Worm (Caenorhabditis elegans) whole organism, L4 larva: ENCODE results near the gene F40F8.11.

Experiments used
- D1046.2 ChIP-seq: fragments of 200-800 bp; sonication (Bioruptor generic); IDR thresholded peaks from 2 replicates; pipeline ENCODE4 v1.3.6; 2022; ENCODE audit warnings: missing genetic modification characterization, missing compliant biosample characterization
- F10B5.3 ChIP-seq: sonication (generic microtip); optimal IDR thresholded peaks from 2 replicates; lab custom pipeline; 2016; ENCODE audit warnings: mild to moderate bottlenecking, missing genetic modification characterization, missing compliant biosample characterization
- F26F4.8 ChIP-seq: fragments of 200-800 bp; sonication (Bioruptor generic); conservative IDR thresholded peaks from 2 replicates; pipeline ENCODE4 v1.3.6; 2022; ENCODE audit warnings: missing genetic modification characterization, missing compliant biosample characterization
- F44E2.7 ChIP-seq: fragments of 200-800 bp; sonication (Bioruptor generic); IDR thresholded peaks from 2 replicates; pipeline ENCODE4 v2.1.2; 2022; ENCODE audit warnings: missing genetic modification characterization, missing compliant biosample characterization
- F49E8.2 ChIP-seq: sonication (generic microtip); optimal IDR thresholded peaks from 2 replicates; lab custom pipeline; 2016; ENCODE audit warnings: missing compliant biosample characterization, mild to moderate bottlenecking, missing genetic modification characterization, borderline replicate concordance
- T20F7.1 ChIP-seq: fragments of 200-800 bp; sonication (Bioruptor generic); optimal IDR thresholded peaks from 2 replicates; lab custom pipeline; 2018; ENCODE audit warnings: mild to moderate bottlenecking, missing genetic modification characterization, missing compliant biosample characterization
- Y5F2A.4 ChIP-seq: fragments of 200-800 bp; sonication (Bioruptor generic); optimal IDR thresholded peaks from 2 replicates; lab custom pipeline; 2018; ENCODE audit warnings: mild to moderate bottlenecking, missing genetic modification characterization, missing compliant biosample characterization
- aha-1 ChIP-seq: fragments of 150-350 bp; peaks from one replicate; lab custom pipeline; 2014; ENCODE audit warnings: missing biosample characterization, missing genetic modification characterization
- aly-2 ChIP-seq: sonication (generic microtip); optimal IDR thresholded peaks from 2 replicates; lab custom pipeline; 2018; ENCODE audit warnings: missing biosample characterization, missing genetic modification characterization
- ama-1 ChIP-seq: fragments of 150-350 bp; optimal IDR thresholded peaks from 2 replicates; lab custom pipeline; 2014; ENCODE audit warnings: inconsistent platforms, mixed read lengths
- ceh-20 ChIP-seq: fragments of 200-800 bp; sonication (Bioruptor generic); IDR thresholded peaks from 2 replicates; pipeline ENCODE4 v1.3.6; 2022; ENCODE audit warnings: missing genetic modification reagents, missing genetic modification characterization, missing compliant biosample characterization
- ceh-28 ChIP-seq: fragments of 150-350 bp; optimal IDR thresholded peaks from 2 replicates; lab custom pipeline; 2014; ENCODE audit warnings: missing biosample characterization, missing genetic modification reagents, missing genetic modification characterization
- ceh-62 ChIP-seq: sonication (generic microtip); optimal IDR thresholded peaks from 2 replicates; lab custom pipeline; 2017; ENCODE audit warnings: missing biosample characterization, missing genetic modification characterization
- ceh-82 ChIP-seq: sonication (generic microtip); optimal IDR thresholded peaks from 2 replicates; lab custom pipeline; 2017; ENCODE audit warnings: missing biosample characterization, missing genetic modification characterization
- ces-1 ChIP-seq: fragments of 150-350 bp; sonication (generic microtip); optimal IDR thresholded peaks from 4 replicates; lab custom pipeline; 2014; ENCODE audit warnings: missing biosample characterization, missing genetic modification reagents, missing genetic modification characterization
- ctbp-1 ChIP-seq: fragments of 200-800 bp; sonication (Bioruptor generic); IDR thresholded peaks from 2 replicates; pipeline ENCODE4 v1.3.6; 2022; ENCODE audit warnings: missing genetic modification reagents, missing genetic modification characterization, missing compliant biosample characterization
- daf-12 ChIP-seq: fragments of 150-350 bp; optimal IDR thresholded peaks from 2 replicates; lab custom pipeline; 2014; ENCODE audit warnings: missing biosample characterization, missing genetic modification reagents, missing genetic modification characterization
- daf-16 ChIP-seq, 3 experiments: sonication (generic microtip); optimal IDR thresholded peaks; 2 replicates each; lab custom pipeline; 2016 to 2017; ENCODE audit warnings: missing genetic modification characterization in 3 of 3, missing genetic modification reagents in 3 of 3, mild to moderate bottlenecking in 2 of 3, missing compliant biosample characterization in 2 of 3, missing biosample characterization in 1 of 3, moderate library complexity in 1 of 3
- dmd-6 ChIP-seq: fragments of 200-800 bp; sonication (Bioruptor generic); IDR thresholded peaks from 2 replicates; pipeline ENCODE4 v1.3.6; 2022; ENCODE audit warnings: missing genetic modification reagents, missing genetic modification characterization, missing compliant biosample characterization
- dmd-8 ChIP-seq: fragments of 200-800 bp; sonication (Bioruptor generic); IDR thresholded peaks from 2 replicates; pipeline ENCODE4 v1.3.6; 2022; ENCODE audit warnings: missing genetic modification characterization, missing compliant biosample characterization
- dmd-9 ChIP-seq: fragments of 200-800 bp; sonication (Bioruptor generic); IDR thresholded peaks from 2 replicates; pipeline ENCODE4 v1.3.6; 2022; ENCODE audit warnings: missing genetic modification reagents, missing genetic modification characterization, missing compliant biosample characterization
- dve-1 ChIP-seq: sonication (generic microtip); optimal IDR thresholded peaks from 2 replicates; lab custom pipeline; 2017; ENCODE audit warnings: antibody characterized with exemption, mild to moderate bottlenecking, missing genetic modification characterization, missing compliant biosample characterization; ENCODE audit not compliant: insufficient read depth
- fkh-10 ChIP-seq: fragments of 150-350 bp; optimal IDR thresholded peaks from 2 replicates; lab custom pipeline; 2014; ENCODE audit warnings: missing biosample characterization, missing genetic modification reagents, missing genetic modification characterization
- hif-1 ChIP-seq, 2 experiments: sonication (generic microtip); optimal IDR thresholded peaks; 2 replicates each; lab custom pipeline; 2016 to 2017; ENCODE audit warnings: missing compliant biosample characterization in 2 of 2, missing genetic modification characterization in 2 of 2, missing genetic modification reagents in 2 of 2, missing genotype in 2 of 2, mild to moderate bottlenecking in 1 of 2
- jun-1 ChIP-seq: fragments of 150-350 bp; optimal IDR thresholded peaks from 2 replicates; lab custom pipeline; 2014; ENCODE audit warnings: missing biosample characterization, missing genetic modification reagents, missing genetic modification characterization
- lin-29 ChIP-seq: fragments of 200-800 bp; sonication (Bioruptor generic); IDR thresholded peaks from 2 replicates; pipeline ENCODE4 v1.3.6; 2022; ENCODE audit warnings: missing genetic modification reagents, missing genetic modification characterization, missing compliant biosample characterization
- lin-38 ChIP-seq: fragments of 200-800 bp; sonication (Bioruptor generic); IDR thresholded peaks from 2 replicates; pipeline ENCODE4 v1.3.6; 2022; ENCODE audit warnings: missing genetic modification reagents, missing genetic modification characterization, missing compliant biosample characterization
- lir-3 ChIP-seq: sonication (generic microtip); optimal IDR thresholded peaks from 2 replicates; lab custom pipeline; 2016; ENCODE audit warnings: mild to moderate bottlenecking, missing genetic modification characterization, missing compliant biosample characterization
- madf-9 ChIP-seq: fragments of 200-800 bp; sonication (Bioruptor generic); conservative IDR thresholded peaks from 2 replicates; pipeline ENCODE4 v1.3.6; 2022; ENCODE audit warnings: missing genetic modification reagents, missing genetic modification characterization, missing compliant biosample characterization
- mdl-1 ChIP-seq, 2 experiments: fragments of 150-350 bp in 1 of 2; sonication (generic microtip) in 1 of 2; optimal IDR thresholded peaks; 2 replicates each; lab custom pipeline; 2014 to 2017; ENCODE audit warnings: missing biosample characterization in 2 of 2, missing genetic modification characterization in 2 of 2
- mep-1 ChIP-seq: fragments of 150-350 bp; sonication (generic microtip); optimal IDR thresholded peaks from 3 replicates; lab custom pipeline; 2014; ENCODE audit warnings: missing biosample characterization, missing genetic modification characterization
- mes-2 ChIP-seq: sonication (generic microtip); optimal IDR thresholded peaks from 2 replicates; lab custom pipeline; 2016; ENCODE audit warnings: missing genotype, mild to moderate bottlenecking, missing genetic modification characterization, missing compliant biosample characterization; ENCODE audit not compliant: poor library complexity, severe bottlenecking
- mxl-2 ChIP-seq: fragments of 200-800 bp; sonication (Bioruptor generic); conservative IDR thresholded peaks from 2 replicates; pipeline ENCODE4 v1.3.6; 2022; ENCODE audit warnings: missing genetic modification reagents, missing genetic modification characterization, missing compliant biosample characterization
- nhr-10 ChIP-seq: fragments of 150-350 bp; optimal IDR thresholded peaks from 2 replicates; lab custom pipeline; 2014; ENCODE audit warnings: missing biosample characterization, missing genetic modification characterization
- nhr-237 ChIP-seq: sonication (generic microtip); optimal IDR thresholded peaks from 2 replicates; lab custom pipeline; 2017; ENCODE audit warnings: missing biosample characterization, missing genetic modification characterization
- nhr-25 ChIP-seq: sonication (generic microtip); optimal IDR thresholded peaks from 2 replicates; lab custom pipeline; 2017; ENCODE audit warnings: missing genetic modification characterization, mild to moderate bottlenecking, missing compliant biosample characterization, antibody characterized with exemption, moderate library complexity, borderline replicate concordance; ENCODE audit not compliant: insufficient read depth
- nhr-48 ChIP-seq: sonication (generic microtip); optimal IDR thresholded peaks from 2 replicates; lab custom pipeline; 2016; ENCODE audit warnings: mild to moderate bottlenecking, missing genetic modification characterization, missing compliant biosample characterization
- nhr-6 ChIP-seq: fragments of 150-350 bp; optimal IDR thresholded peaks from 2 replicates; lab custom pipeline; 2014; ENCODE audit warnings: missing biosample characterization, missing genetic modification characterization
- nhr-76 ChIP-seq: fragments of 150-350 bp; optimal IDR thresholded peaks from 2 replicates; lab custom pipeline; 2014; ENCODE audit warnings: missing biosample characterization, missing genetic modification characterization
- pha-4 ChIP-seq, 2 experiments: fragments of 150-350 bp in 1 of 2; fragments of 200-800 bp in 1 of 2; sonication (Bioruptor generic) in 1 of 2; IDR thresholded peaks in 1 of 2; optimal IDR thresholded peaks in 1 of 2; 2 replicates each; pipeline versions ENCODE4 v1.3.6 to Lab custom; 2014 to 2022; ENCODE audit warnings: missing genetic modification characterization in 2 of 2, missing genetic modification reagents in 2 of 2, missing biosample characterization in 1 of 2, missing compliant biosample characterization in 1 of 2
- saeg-2 ChIP-seq: fragments of 200-800 bp; sonication (Bioruptor generic); IDR thresholded peaks from 2 replicates; pipeline ENCODE4 v1.3.6; 2022; ENCODE audit warnings: missing genetic modification reagents, missing genetic modification characterization, missing compliant biosample characterization
- set-16 ChIP-seq: fragments of 200-800 bp; sonication (Bioruptor generic); IDR thresholded peaks from 2 replicates; pipeline ENCODE4 v1.3.6; 2022; ENCODE audit warnings: missing genetic modification reagents, missing genetic modification characterization, missing compliant biosample characterization
- skn-1 ChIP-seq: fragments of 150-350 bp; optimal IDR thresholded peaks from 2 replicates; lab custom pipeline; 2014; ENCODE audit warnings: missing biosample characterization, missing genetic modification characterization
- snpc-1.2 ChIP-seq: fragments of 200-800 bp; sonication (Bioruptor generic); IDR thresholded peaks from 2 replicates; pipeline ENCODE4 v1.3.6; 2022; ENCODE audit warnings: missing genetic modification reagents, missing genetic modification characterization, missing compliant biosample characterization
- snpc-4 ChIP-seq: fragments of 150-350 bp; optimal IDR thresholded peaks from 2 replicates; lab custom pipeline; 2014; ENCODE audit warnings: missing biosample characterization, missing genetic modification characterization
- tra-1 ChIP-seq: fragments of 200-800 bp; sonication (Bioruptor generic); IDR thresholded peaks from 2 replicates; pipeline ENCODE4 v1.3.6; 2022; ENCODE audit warnings: missing genetic modification reagents, missing genetic modification characterization, missing compliant biosample characterization
- unc-130 ChIP-seq: sonication (generic microtip); optimal IDR thresholded peaks from 2 replicates; lab custom pipeline; 2016; ENCODE audit warnings: missing genetic modification reagents, missing genetic modification characterization, missing compliant biosample characterization
- unc-39 ChIP-seq: sonication (generic microtip); optimal IDR thresholded peaks from 2 replicates; lab custom pipeline; 2017; ENCODE audit warnings: missing biosample characterization, missing genetic modification characterization
- vab-7 ChIP-seq: fragments of 200-800 bp; sonication (Bioruptor generic); IDR thresholded peaks from 2 replicates; pipeline ENCODE4 v1.3.6; 2022; ENCODE audit warnings: missing genetic modification reagents, missing genetic modification characterization, missing compliant biosample characterization
- zip-11 ChIP-seq: fragments of 200-800 bp; sonication (Bioruptor generic); IDR thresholded peaks from 2 replicates; pipeline ENCODE4 v1.3.6; 2022; ENCODE audit warnings: missing genetic modification characterization, missing compliant biosample characterization
- ztf-11 ChIP-seq: fragments of 150-350 bp; optimal IDR thresholded peaks from 2 replicates; lab custom pipeline; 2014; ENCODE audit warnings: missing biosample characterization, missing genetic modification characterization
- ztf-7 ChIP-seq: fragments of 150-350 bp; optimal IDR thresholded peaks from 2 replicates; lab custom pipeline; 2014; ENCODE audit warnings: missing biosample characterization, missing genetic modification characterization

Gene F40F8.11

DNA sequence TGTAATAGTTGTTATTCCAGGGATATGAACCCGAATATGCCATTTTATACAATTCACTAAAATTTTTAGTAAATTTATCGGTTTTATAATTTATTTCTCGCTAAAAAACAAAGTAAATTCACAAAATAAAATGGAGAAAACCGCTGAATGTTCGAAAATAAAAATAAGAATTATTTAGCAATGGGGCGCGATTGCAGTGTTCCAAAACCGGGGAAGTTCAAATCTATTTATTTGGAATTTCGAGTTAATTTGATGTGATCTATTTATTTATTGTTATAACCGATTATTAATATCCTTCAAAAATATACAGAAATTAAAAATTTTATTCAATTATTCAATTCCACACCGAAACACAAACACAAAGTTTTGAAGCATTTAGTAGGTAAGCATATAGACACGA is at the start of gene F40F8.11:
TSS of gene F40F8.11 (minus strand) at position 49 of the 400 bp plus-strand sequence.
- TF ChIP-seq madf-9 (GFP tag; lab: Robert Waterston, UW): no peak
- TF ChIP-seq nhr-10 (tag; lab: Kevin White, UChicago): no peak
- TF ChIP-seq snpc-4: no peak
- TF ChIP-seq F10B5.3 (tag; lab: Kevin White, UChicago): no peak
- TF ChIP-seq mdl-1 (tag; optimal IDR thresholded peaks at IDR 0.05; lab: Kevin White, UChicago): no peak
- TF ChIP-seq daf-16 (GFP tag; optimal IDR thresholded peaks at IDR 0.05; lab: Kevin White, UChicago): peak in 1 of 2 experiments; percentile 44
- TF ChIP-seq daf-16 (tag; optimal IDR thresholded peaks at IDR 0.05; lab: Kevin White, UChicago): peak; percentile 32
- no peak for TF ChIP-seq dmd-6
- no peak for TF ChIP-seq unc-39 (tag; lab: Kevin White, UChicago)
- TF ChIP-seq daf-12: no peak
- no peak for TF ChIP-seq nhr-237 (tag; lab: Kevin White, UChicago)
- TF ChIP-seq ama-1 (lab: Kevin White, UChicago): no peak
- TF ChIP-seq nhr-76 (tag; lab: Kevin White, UChicago): no peak
- no peak for TF ChIP-seq saeg-2
- TF ChIP-seq nhr-6 (tag; lab: Kevin White, UChicago): no peak
- no peak for TF ChIP-seq unc-130
- TF ChIP-seq ces-1 (GFP tag; lab: Kevin White, UChicago): no peak
- TF ChIP-seq ceh-20 (GFP tag; lab: Robert Waterston, UW): no peak
- TF ChIP-seq ceh-82: no peak
- peak; percentile 8 for TF ChIP-seq aha-1 (tag; lab: Kevin White, UChicago)
- TF ChIP-seq dmd-8 (GFP tag; lab: Robert Waterston, UW): no peak
- no peak for TF ChIP-seq jun-1 (tag; lab: Kevin White, UChicago)
- TF ChIP-seq lin-38: peak; percentile 93
- TF ChIP-seq D1046.2 (GFP tag; lab: Robert Waterston, UW): no peak
- TF ChIP-seq zip-11 (GFP tag; lab: Robert Waterston, UW): no peak
- TF ChIP-seq F49E8.2 (tag; lab: Kevin White, UChicago): no peak
- no peak for TF ChIP-seq tra-1 (GFP tag; lab: Robert Waterston, UW)
- TF ChIP-seq T20F7.1 (GFP tag; lab: Kevin White, UChicago): no peak
- TF ChIP-seq nhr-48 (tag; lab: Kevin White, UChicago): no peak
- TF ChIP-seq vab-7 (GFP tag; lab: Robert Waterston, UW): no peak
- no peak for TF ChIP-seq dmd-9 (GFP tag; lab: Robert Waterston, UW)
- no peak for TF ChIP-seq lin-29
- TF ChIP-seq Y5F2A.4: no peak
- TF ChIP-seq lir-3 (tag; lab: Kevin White, UChicago): no peak
- TF ChIP-seq F44E2.7 (GFP tag; lab: Robert Waterston, UW): no peak
- TF ChIP-seq aly-2 (tag; lab: Kevin White, UChicago): no peak
- TF ChIP-seq set-16 (GFP tag; lab: Robert Waterston, UW): no peak
- no peak for TF ChIP-seq nhr-25 (tag; lab: Kevin White, UChicago)
- TF ChIP-seq ztf-11 (tag; lab: Kevin White, UChicago): no peak
- peak; percentile 21 for TF ChIP-seq mep-1 (tag; lab: Kevin White, UChicago)
- no peak for TF ChIP-seq pha-4 (GFP tag; IDR thresholded peaks at IDR 0.05; lab: Robert Waterston, UW)
- no peak for TF ChIP-seq pha-4 (tag; optimal IDR thresholded peaks at IDR 0.05; lab: Kevin White, UChicago)
- TF ChIP-seq ztf-7 (tag; lab: Kevin White, UChicago): no peak
- no peak for TF ChIP-seq ceh-62 (tag; lab: Kevin White, UChicago)
- no peak for TF ChIP-seq F26F4.8 (GFP tag; lab: Robert Waterston, UW)
- TF ChIP-seq mes-2 (tag; lab: Kevin White, UChicago): peak; percentile 68
- TF ChIP-seq ctbp-1 (GFP tag; lab: Robert Waterston, UW): no peak
- TF ChIP-seq mxl-2 (GFP tag; lab: Robert Waterston, UW): no peak
- no peak for TF ChIP-seq skn-1 (tag; lab: Kevin White, UChicago)
- no peak for TF ChIP-seq hif-1 (tag; optimal IDR thresholded peaks at IDR 0.05; lab: Kevin White, UChicago)
- no peak for TF ChIP-seq fkh-10
- peak; percentile 66 for TF ChIP-seq dve-1 (tag; lab: Kevin White, UChicago)
- TF ChIP-seq snpc-1.2: no peak
- TF ChIP-seq ceh-28 (tag; lab: Kevin White, UChicago): no peak
